Fruit fly (Drosophila melanogaster) Kc167 (cell line): Measurements from ENCODE around the gene Dbx.

Experiments
- psq ChIP-seq: fragments of >200 bp; optimal IDR thresholded peaks from 2 replicates; lab custom pipeline; 2017; ENCODE audit warnings: missing external identifiers
- ttk ChIP-seq: sonication (Bioruptor generic); optimal IDR thresholded peaks from 2 replicates; lab custom pipeline; 2017; ENCODE audit warnings: missing external identifiers

DNA sequence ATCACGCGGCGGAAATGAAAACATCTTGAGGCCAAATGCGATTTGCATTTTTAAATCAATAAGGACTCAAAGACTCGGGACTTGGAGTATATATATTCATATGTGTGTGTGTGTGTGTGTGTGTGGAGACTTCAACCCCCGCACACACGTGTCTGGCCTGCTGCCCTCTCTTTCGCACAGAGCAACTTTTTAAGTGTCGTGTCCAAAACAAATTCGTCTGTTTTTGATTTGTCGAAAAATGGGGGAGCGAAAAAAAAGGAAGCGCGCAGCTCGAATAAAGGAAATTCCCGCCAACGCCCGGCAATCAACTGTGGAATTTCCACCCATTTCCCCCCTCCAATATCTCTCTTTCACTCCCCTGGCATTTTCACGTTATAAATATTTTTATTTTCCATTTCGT, 7.9 kb downstream of the Dbx start:
- TF ChIP-seq ttk (lab: Kevin White, UChicago) (no peak), psq (lab: Kevin White, UChicago) (no peak)
